Worm (Caenorhabditis elegans): Measurements from ENCODE around the gene Y43F8C.17.

DNA sequence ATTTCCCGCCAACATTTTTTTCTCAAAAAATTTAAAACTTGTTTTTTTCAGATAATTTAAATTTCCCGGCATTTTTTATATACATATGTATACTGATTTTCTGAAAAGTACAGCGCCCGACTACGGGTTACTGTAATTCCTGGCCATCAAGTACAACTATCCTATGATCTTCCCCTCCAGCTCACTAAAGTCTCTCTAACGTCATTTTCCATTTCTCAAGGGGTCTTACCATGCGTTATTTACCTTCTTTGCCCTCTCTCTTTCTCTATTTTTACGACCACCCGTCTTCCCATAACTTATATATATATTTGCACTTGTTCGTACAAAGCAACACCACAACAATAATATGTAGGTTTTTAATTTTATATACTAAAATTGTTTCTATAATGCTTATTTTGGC is 40.3 kb downstream of the Y43F8C.17 start, which contains the start of gene W04E12.9:
- TF ChIP-seq unc-55 (GFP tag; optimal IDR thresholded peaks at IDR 0.05) (no peak), sox-4 (tag; optimal IDR thresholded peaks at IDR 0.05) (no peak), T23F11.4 (GFP tag; optimal IDR thresholded peaks at IDR 0.05) (no peak)

Data from whole organism, late embryonic.